Fruit fly (Drosophila melanogaster) whole organism, embryonic: ENCODE results near the gene Osbp.
A peak's percentile ranks its signal among the peaks of the same experiment; 100 is the strongest.

Experiments used
- CG10147 ChIP-seq: fragments of 200-800 bp; sonication (Bioruptor generic); optimal IDR thresholded peaks from 2 replicates; lab custom pipeline; 2019; ENCODE audit warnings: missing biosample characterization, mild to moderate bottlenecking, missing genetic modification characterization, moderate library complexity
- CG10267 ChIP-seq: fragments of 200-800 bp; sonication (Bioruptor generic); optimal IDR thresholded peaks from 2 replicates; lab custom pipeline; 2018; ENCODE audit warnings: missing biosample characterization, mild to moderate bottlenecking, missing genetic modification characterization, moderate library complexity
- CG10431 ChIP-seq: fragments of 200-800 bp; sonication (Bioruptor generic); optimal IDR thresholded peaks from 3 replicates; lab custom pipeline; 2018; ENCODE audit warnings: missing biosample characterization, mild to moderate bottlenecking, missing genetic modification characterization
- CG11398 ChIP-seq: fragments of 200-800 bp; sonication (Bioruptor generic); optimal IDR thresholded peaks from 2 replicates; lab custom pipeline; 2016; ENCODE audit warnings: missing biosample characterization, missing genetic modification characterization
- CG12391 ChIP-seq: fragments of 200-800 bp; sonication (Bioruptor generic); optimal IDR thresholded peaks from 3 replicates; lab custom pipeline; 2018; ENCODE audit warnings: missing biosample characterization, mild to moderate bottlenecking, missing genetic modification characterization, moderate library complexity
- CG12769 ChIP-seq: fragments of 200-800 bp; sonication (Bioruptor generic); optimal IDR thresholded peaks from 2 replicates; lab custom pipeline; 2019; ENCODE audit warnings: missing biosample characterization, mild to moderate bottlenecking, missing genetic modification characterization, moderate library complexity
- CG13123 ChIP-seq: fragments of 200-800 bp; sonication (Bioruptor generic); optimal IDR thresholded peaks from 2 replicates; lab custom pipeline; 2016; ENCODE audit warnings: missing biosample characterization, missing genetic modification characterization
- CG13424 ChIP-seq: fragments of 200-800 bp; sonication (Bioruptor generic); optimal IDR thresholded peaks from 2 replicates; lab custom pipeline; 2019; ENCODE audit warnings: missing biosample characterization, mild to moderate bottlenecking, missing genetic modification characterization, moderate library complexity
- CG13624 ChIP-seq: fragments of 200-800 bp; sonication (Bioruptor generic); optimal IDR thresholded peaks from 2 replicates; lab custom pipeline; 2016; ENCODE audit warnings: missing biosample characterization, missing genetic modification characterization
- CG13775 ChIP-seq: fragments of 200-800 bp; sonication (Bioruptor generic); optimal IDR thresholded peaks from 3 replicates; lab custom pipeline; 2017; ENCODE audit warnings: missing biosample characterization, mild to moderate bottlenecking, missing genetic modification characterization
- CG14441 ChIP-seq: fragments of 200-800 bp; sonication (Bioruptor generic); IDR thresholded peaks from 2 replicates; pipeline ENCODE4 v1.3.6; 2022; ENCODE audit warnings: missing biosample characterization, missing genetic modification characterization
- CG1603 ChIP-seq: fragments of 200-800 bp; sonication (Bioruptor generic); optimal IDR thresholded peaks from 2 replicates; lab custom pipeline; 2019; ENCODE audit warnings: missing biosample characterization, mild to moderate bottlenecking, missing genetic modification characterization, moderate library complexity
- CG17186 ChIP-seq: fragments of 200-800 bp; sonication (Bioruptor generic); optimal IDR thresholded peaks from 3 replicates; lab custom pipeline; 2017; ENCODE audit warnings: missing biosample characterization, missing genetic modification reagents, missing genetic modification characterization
- CG17829 ChIP-seq: fragments of 200-800 bp; optimal IDR thresholded peaks from 2 replicates; lab custom pipeline; 2019; ENCODE audit warnings: missing biosample characterization, mild to moderate bottlenecking, missing genetic modification characterization, moderate library complexity
- CG1832 ChIP-seq: fragments of 200-800 bp; sonication (Bioruptor generic); optimal IDR thresholded peaks from 2 replicates; lab custom pipeline; 2017; ENCODE audit warnings: missing biosample characterization, mild to moderate bottlenecking, missing genetic modification characterization, inconsistent platforms
- CG18619 ChIP-seq: fragments of 200-800 bp; sonication (Bioruptor generic); optimal IDR thresholded peaks from 3 replicates; lab custom pipeline; 2017; ENCODE audit warnings: missing biosample characterization, mild to moderate bottlenecking, missing genetic modification characterization
- CG18764 ChIP-seq: fragments of 200-800 bp; sonication (Bioruptor generic); optimal IDR thresholded peaks from 3 replicates; lab custom pipeline; 2016; ENCODE audit warnings: missing biosample characterization, missing genetic modification characterization
- CG2120 ChIP-seq: fragments of 200-800 bp; sonication (Bioruptor generic); optimal IDR thresholded peaks from 3 replicates; lab custom pipeline; 2016; ENCODE audit warnings: missing biosample characterization, missing genetic modification characterization
- CG2875 ChIP-seq: fragments of 200-800 bp; sonication (Bioruptor generic); optimal IDR thresholded peaks from 2 replicates; lab custom pipeline; 2017; ENCODE audit warnings: missing biosample characterization, mild to moderate bottlenecking, missing genetic modification characterization, missing genetic modification reagents
- CG32532 ChIP-seq: fragments of 200-800 bp; sonication (Bioruptor generic); IDR thresholded peaks from 2 replicates; pipeline ENCODE4 v1.3.6; 2022; ENCODE audit warnings: missing biosample characterization, missing genetic modification characterization
- CG5245 ChIP-seq: fragments of 200-800 bp; sonication (Bioruptor generic); optimal IDR thresholded peaks from 3 replicates; lab custom pipeline; 2016; ENCODE audit warnings: missing biosample characterization, missing genetic modification characterization
- CG6683 ChIP-seq: fragments of 200-800 bp; sonication (Bioruptor generic); optimal IDR thresholded peaks from 2 replicates; lab custom pipeline; 2017; ENCODE audit warnings: missing biosample characterization, mild to moderate bottlenecking, missing genetic modification characterization, missing genetic modification reagents
- CG6765 ChIP-seq: fragments of 200-800 bp; sonication (Bioruptor generic); optimal IDR thresholded peaks from 3 replicates; lab custom pipeline; 2017; ENCODE audit warnings: missing biosample characterization, mild to moderate bottlenecking, missing genetic modification characterization
- CG7928 ChIP-seq: fragments of 200-800 bp; sonication (Bioruptor generic); optimal IDR thresholded peaks from 2 replicates; lab custom pipeline; 2017; ENCODE audit warnings: missing biosample characterization, mild to moderate bottlenecking, missing genetic modification characterization
- CG9727 ChIP-seq: fragments of 200-800 bp; sonication (Bioruptor generic); optimal IDR thresholded peaks from 3 replicates; lab custom pipeline; 2017; ENCODE audit warnings: missing biosample characterization, mild to moderate bottlenecking, missing genetic modification characterization
- Drgx ChIP-seq: fragments of 200-800 bp; sonication (Bioruptor generic); IDR thresholded peaks from 2 replicates; pipeline ENCODE4 v1.3.6; 2022; ENCODE audit warnings: missing biosample characterization, missing genetic modification characterization
- E2f2 ChIP-seq: fragments of 200-800 bp; sonication (Bioruptor generic); IDR thresholded peaks from 2 replicates; pipeline ENCODE4 v1.3.6; 2022; ENCODE audit warnings: missing biosample characterization, missing genetic modification characterization
- H15 ChIP-seq: fragments of 200-800 bp; sonication (Bioruptor generic); IDR thresholded peaks from 3 replicates; pipeline ENCODE4 v1.3.6; 2022; ENCODE audit warnings: missing biosample characterization, missing genetic modification characterization
- MESR4 ChIP-seq: fragments of 200-800 bp; sonication (Bioruptor generic); optimal IDR thresholded peaks from 2 replicates; lab custom pipeline; 2018; ENCODE audit warnings: missing biosample characterization, mild to moderate bottlenecking, missing genetic modification characterization, moderate library complexity
- Myb ChIP-seq: fragments of 200-800 bp; sonication (Bioruptor generic); optimal IDR thresholded peaks from 2 replicates; lab custom pipeline; 2016; ENCODE audit warnings: missing biosample characterization, missing genetic modification characterization
- Xrp1 ChIP-seq: fragments of 200-800 bp; sonication (Bioruptor generic); IDR thresholded peaks from 2 replicates; pipeline ENCODE4 v1.3.6; 2022; ENCODE audit warnings: missing biosample characterization, missing genetic modification characterization
- bab2 ChIP-seq: fragments of 200-800 bp; sonication (Bioruptor generic); optimal IDR thresholded peaks from 2 replicates; lab custom pipeline; 2016; ENCODE audit warnings: missing biosample characterization, missing genetic modification characterization
- bigmax ChIP-seq: fragments of 200-800 bp; sonication (Bioruptor generic); optimal IDR thresholded peaks from 2 replicates; lab custom pipeline; 2018; ENCODE audit warnings: missing biosample characterization, mild to moderate bottlenecking, missing genetic modification characterization
- bsh ChIP-seq, 2 experiments: fragments of 200-800 bp; sonication (Bioruptor generic); optimal IDR thresholded peaks; 2 replicates each; lab custom pipeline; 2017 to 2018; ENCODE audit warnings: mild to moderate bottlenecking in 2 of 2, missing biosample characterization in 2 of 2, missing genetic modification characterization in 2 of 2, moderate library complexity in 1 of 2
- cad ChIP-seq: fragments of >200 bp; optimal IDR thresholded peaks from 2 replicates; lab custom pipeline; 2017; ENCODE audit warnings: missing biosample characterization, missing genetic modification characterization
- chinmo ChIP-seq: fragments of 200-800 bp; sonication (Bioruptor generic); IDR thresholded peaks from 4 replicates; pipeline ENCODE4 v1.3.6; 2022; ENCODE audit warnings: missing biosample characterization, missing genetic modification characterization; ENCODE audit not compliant: partially characterized antibody
- crol ChIP-seq: fragments of 200-800 bp; sonication (Bioruptor generic); IDR thresholded peaks from 2 replicates; pipeline ENCODE4 v1.3.6; 2022; ENCODE audit warnings: missing biosample characterization, missing genetic modification characterization
- dimm ChIP-seq: fragments of 200-800 bp; sonication (Bioruptor generic); IDR thresholded peaks from 2 replicates; pipeline ENCODE4 v1.3.6; 2022; ENCODE audit warnings: missing biosample characterization, missing genetic modification characterization
- dm ChIP-seq: fragments of 200-800 bp; sonication (Bioruptor generic); optimal IDR thresholded peaks from 3 replicates; lab custom pipeline; 2016; ENCODE audit warnings: missing biosample characterization, missing genetic modification characterization
- dpn ChIP-seq, 2 experiments: fragments of 200-800 bp; sonication (Bioruptor generic); optimal IDR thresholded peaks; 3 replicates each; lab custom pipeline; 2016; ENCODE audit warnings: missing biosample characterization in 2 of 2, missing genetic modification characterization in 2 of 2
- ems ChIP-seq: fragments of 200-800 bp; sonication (Bioruptor generic); optimal IDR thresholded peaks from 3 replicates; lab custom pipeline; 2016; ENCODE audit warnings: missing biosample characterization, missing genetic modification characterization
- hth ChIP-seq: fragments of >200 bp; optimal IDR thresholded peaks from 2 replicates; lab custom pipeline; 2017; ENCODE audit warnings: inconsistent platforms
- inv ChIP-seq: fragments of 200-800 bp; sonication (Bioruptor generic); IDR thresholded peaks from 2 replicates; pipeline ENCODE4 v1.3.6; 2022; ENCODE audit warnings: missing biosample characterization, missing genetic modification characterization; ENCODE audit not compliant: partially characterized antibody
- lab ChIP-seq: fragments of 200-800 bp; sonication (Bioruptor generic); optimal IDR thresholded peaks from 3 replicates; lab custom pipeline; 2017; ENCODE audit warnings: missing biosample characterization, missing genetic modification characterization, mild to moderate bottlenecking, moderate library complexity, missing genetic modification reagents
- nmo ChIP-seq: fragments of 200-800 bp; sonication (Bioruptor generic); optimal IDR thresholded peaks from 2 replicates; lab custom pipeline; 2018; ENCODE audit warnings: missing biosample characterization, mild to moderate bottlenecking, missing genetic modification characterization, moderate library complexity
- salm ChIP-seq: fragments of 200-800 bp; sonication (Bioruptor generic); optimal IDR thresholded peaks from 2 replicates; lab custom pipeline; 2018; ENCODE audit warnings: missing biosample characterization, mild to moderate bottlenecking, missing genetic modification characterization
- sna ChIP-seq: fragments of 200-800 bp; sonication (Bioruptor generic); IDR thresholded peaks from 2 replicates; pipeline ENCODE4 v1.3.6; 2022; ENCODE audit warnings: missing biosample characterization, missing genetic modification characterization; ENCODE audit not compliant: partially characterized antibody
- stwl ChIP-seq: fragments of 200-800 bp; sonication (Bioruptor generic); optimal IDR thresholded peaks from 3 replicates; lab custom pipeline; 2018; ENCODE audit warnings: missing biosample characterization, mild to moderate bottlenecking, missing genetic modification characterization, moderate library complexity
- yki ChIP-seq: fragments of >200 bp; optimal IDR thresholded peaks from 3 replicates; lab custom pipeline; 2018
- zf30C ChIP-seq: fragments of 200-800 bp; sonication (Bioruptor generic); optimal IDR thresholded peaks from 3 replicates; lab custom pipeline; 2018; ENCODE audit warnings: missing biosample characterization, mild to moderate bottlenecking, missing genetic modification characterization

Osbp gene

dm6 chr3R:24893320-24893955, 44.6 kb downstream of the Osbp start (continued):
- TF ChIP-seq H15, result peak; percentile 28; the same call in 1 of the 3 replicates
- TF ChIP-seq bigmax (GFP tag; lab: Kevin White, UChicago), result no peak
- TF ChIP-seq dpn (GFP tag; optimal IDR thresholded peaks at IDR 0.05; lab: Kevin White, UChicago), result peak in 1 of 2 experiments; percentile 58
- TF ChIP-seq CG17186 (GFP tag; lab: Kevin White, UChicago), result no peak
- TF ChIP-seq CG11398, result no peak
- peak; percentile 45 for TF ChIP-seq CG10431 (GFP tag; lab: Kevin White, UChicago)
- peak; percentile 67 for TF ChIP-seq CG18619 (GFP tag; lab: Kevin White, UChicago)
- TF ChIP-seq stwl (tag; lab: Kevin White, UChicago), result no peak
- TF ChIP-seq CG13775 (GFP tag; lab: Kevin White, UChicago), result peak; percentile 68
- TF ChIP-seq CG1832, result no peak
- TF ChIP-seq chinmo (GFP tag; lab: Robert Waterston, UW), result peak; percentile 56; the same call in 1 of the 4 replicates
- TF ChIP-seq CG14441 (GFP tag; lab: Robert Waterston, UW), result peak; percentile 62
- peak; percentile 88 for TF ChIP-seq CG13424
- peak; percentile 81 for TF ChIP-seq Xrp1 (GFP tag; lab: Robert Waterston, UW)
- TF ChIP-seq CG18764, result peak; percentile 59
- TF ChIP-seq E2f2 (GFP tag; lab: Robert Waterston, UW), result peak; percentile 45; the same call in 1 of the 2 replicates
- TF ChIP-seq CG17829 (tag; lab: Kevin White, UChicago), result peak; percentile 95
- TF ChIP-seq MESR4 (GFP tag; lab: Kevin White, UChicago), result no peak
- peak; percentile 18 for TF ChIP-seq CG2120 (GFP tag; lab: Kevin White, UChicago)
- peak; percentile 40 for TF ChIP-seq CG6765 (GFP tag; lab: Kevin White, UChicago)
- no peak for TF ChIP-seq yki (lab: Kevin White, UChicago)
- peak; percentile 91 for TF ChIP-seq CG10267 (tag; lab: Kevin White, UChicago)
- no peak for TF ChIP-seq bab2 (GFP tag; lab: Kevin White, UChicago)
- TF ChIP-seq CG7928 (GFP tag; lab: Kevin White, UChicago), result peak; percentile 14
- no peak for TF ChIP-seq CG13624
- no peak for TF ChIP-seq hth (lab: Kevin White, UChicago)
- 0 out of 2 replicates have a peak, but pooled peaks have one; percentile 6 for TF ChIP-seq dimm
- peak; percentile 66 for TF ChIP-seq crol (GFP tag; lab: Robert Waterston, UW)
- no peak for TF ChIP-seq CG5245 (GFP tag; lab: Kevin White, UChicago)
- TF ChIP-seq CG13123 (GFP tag; lab: Kevin White, UChicago), result no peak
- TF ChIP-seq cad (GFP tag; lab: Kevin White, UChicago), result no peak
- peak; percentile 85 for TF ChIP-seq CG10147 (GFP tag; lab: Kevin White, UChicago)
- TF ChIP-seq sna (GFP tag; lab: Robert Waterston, UW), result no peak
- no peak for TF ChIP-seq ems (GFP tag; lab: Kevin White, UChicago)
- TF ChIP-seq salm (tag; lab: Kevin White, UChicago), result peak; percentile 79
- TF ChIP-seq Myb (GFP tag; lab: Kevin White, UChicago), result no peak
- TF ChIP-seq CG2875 (GFP tag; lab: Kevin White, UChicago), result peak; percentile 45
- TF ChIP-seq, all 482 proteins: peak for 252

- no peak for TF ChIP-seq CG6683 (GFP tag; lab: Kevin White, UChicago)
- TF ChIP-seq CG12391, result peak; percentile 3
- peak; percentile 12 for TF ChIP-seq CG12769 (tag; lab: Kevin White, UChicago)
- peak in 1 of 2 experiments; percentile 10 for TF ChIP-seq bsh (GFP tag; optimal IDR thresholded peaks at IDR 0.05; lab: Kevin White, UChicago)
- no peak for TF ChIP-seq inv (GFP tag; lab: Robert Waterston, UW)
- peak; percentile 9; the same call in 1 of the 2 replicates for TF ChIP-seq Xrp1 (GFP tag; lab: Robert Waterston, UW)
- TF ChIP-seq CG13424, result peak; percentile 27
- TF ChIP-seq CG9727 (GFP tag; lab: Kevin White, UChicago), result no peak
- TF ChIP-seq Drgx (GFP tag; lab: Robert Waterston, UW), result peak; percentile 30; the same call in 1 of the 2 replicates
- peak; percentile 25 for TF ChIP-seq lab (GFP tag; lab: Kevin White, UChicago)
- peak; percentile 33 for TF ChIP-seq CG1603
- no peak for TF ChIP-seq CG32532
- TF ChIP-seq nmo (GFP tag; lab: Kevin White, UChicago), result peak; percentile 15
- TF ChIP-seq zf30C (GFP tag; lab: Kevin White, UChicago), result peak; percentile 29
- TF ChIP-seq dm (GFP tag; lab: Kevin White, UChicago), result no peak
Observed at dm6 chr3R:24890919-24891318, 47.1 kb downstream of the Osbp start.
